Worm (Caenorhabditis elegans): ENCODE data around the gene rog-1.

rog-1 gene

ce11 chrII:1324017-1324416 lies 50.8 kb downstream of the rog-1 start:
- TF ChIP-seq nhr-90 (tag; optimal IDR thresholded peaks at IDR 0.05) (no peak), lin-35 (GFP tag; optimal IDR thresholded peaks at IDR 0.05) (peak in 1 of 3 experiments; percentile 13)

ce11 chrII:1323190-1323651 lies 51.6 kb downstream of the rog-1 start:
- TF ChIP-seq zfh-2 (GFP tag; conservative IDR thresholded peaks at IDR 0.05) = peak; percentile 98
- no peak for TF ChIP-seq gei-17 (GFP tag; optimal IDR thresholded peaks at IDR 0.05)
- TF ChIP-seq ztf-25 (GFP tag; IDR thresholded peaks at IDR 0.05) = no peak
- peak; percentile 64 for TF ChIP-seq T26A5.8 (tag; optimal IDR thresholded peaks at IDR 0.05)
- TF ChIP-seq snpc-4 (GFP tag; optimal IDR thresholded peaks at IDR 0.05) = no peak
- TF ChIP-seq snpc-4 (tag; optimal IDR thresholded peaks at IDR 0.05) = peak in 2 of 4 experiments; percentile 20 to 46
- no peak for TF ChIP-seq nhr-90 (tag; optimal IDR thresholded peaks at IDR 0.05)
- TF ChIP-seq ama-1 (optimal IDR thresholded peaks at IDR 0.05) = no peak
- TF ChIP-seq ama-1 (GFP tag; optimal IDR thresholded peaks at IDR 0.05) = peak in 1 of 2 experiments; percentile 1
- no peak for TF ChIP-seq let-607 (tag; optimal IDR thresholded peaks at IDR 0.05)
- no peak for TF ChIP-seq Y79H2A.3 (GFP tag; conservative IDR thresholded peaks at IDR 0.05)
- TF ChIP-seq B0019.2 (GFP tag; conservative IDR thresholded peaks at IDR 0.05) = no peak
- TF ChIP-seq B0035.1 (tag; optimal IDR thresholded peaks at IDR 0.05) = no peak
- no peak for TF ChIP-seq lir-1 (GFP tag; conservative IDR thresholded peaks at IDR 0.05)
- peak; percentile 76 for TF ChIP-seq ekl-4 (GFP tag; IDR thresholded peaks at IDR 0.05)
- no peak for TF ChIP-seq let-526 (GFP tag; IDR thresholded peaks at IDR 0.05)
- peak; percentile 71 for TF ChIP-seq F52B5.7 (tag; optimal IDR thresholded peaks at IDR 0.05)
- TF ChIP-seq snpc-1.3 (tag; optimal IDR thresholded peaks at IDR 0.05; ENCODE audit: insufficient read depth) = peak; percentile 4
- 0 out of 2 replicates have a peak, but pooled peaks have one; percentile 27 for TF ChIP-seq rcor-1 (GFP tag; IDR thresholded peaks at IDR 0.05)
- TF ChIP-seq die-1 (tag; optimal IDR thresholded peaks at IDR 0.05) = no peak
- TF ChIP-seq hsf-1 (GFP tag; IDR thresholded peaks at IDR 0.05) = 0 out of 2 replicates have a peak, but pooled peaks have one; percentile 68
- TF ChIP-seq F23B12.7 (tag; optimal IDR thresholded peaks at IDR 0.05; ENCODE audit: insufficient read depth) = no peak
- TF ChIP-seq cebp-1 (GFP tag; IDR thresholded peaks at IDR 0.05) = no peak
- peak; percentile 74 for TF ChIP-seq cebp-1 (tag; optimal IDR thresholded peaks at IDR 0.05)
- peak; percentile 43 for TF ChIP-seq chd-7 (tag; optimal IDR thresholded peaks at IDR 0.05)
- peak; percentile 61 for TF ChIP-seq ceh-79 (tag; optimal IDR thresholded peaks at IDR 0.05)
- TF ChIP-seq B0336.3 (GFP tag; IDR thresholded peaks at IDR 0.05) = peak; percentile 95
- TF ChIP-seq repo-1 (tag; optimal IDR thresholded peaks at IDR 0.05) = peak; percentile 40
- TF ChIP-seq snpc-3.4 (tag; optimal IDR thresholded peaks at IDR 0.05) = peak; percentile 2
- TF ChIP-seq nfya-1 (tag; optimal IDR thresholded peaks at IDR 0.05; ENCODE audit: borderline replicate concordance, insufficient read depth) = no peak
- TF ChIP-seq attf-5 (GFP tag; optimal IDR thresholded peaks at IDR 0.05) = peak; percentile 83
- no peak for TF ChIP-seq F55B11.4 (tag; optimal IDR thresholded peaks at IDR 0.05; ENCODE audit: borderline replicate concordance, insufficient read depth)
- TF ChIP-seq cebp-2 (GFP tag; IDR thresholded peaks at IDR 0.05) = no peak
- TF ChIP-seq xnd-1 (tag; optimal IDR thresholded peaks at IDR 0.05) = peak; percentile 40
- no peak for TF ChIP-seq dpl-1 (GFP tag; optimal IDR thresholded peaks at IDR 0.05)
- peak; percentile 34 for TF ChIP-seq atf-7 (tag; optimal IDR thresholded peaks at IDR 0.05)
- peak; percentile 40 for TF ChIP-seq lin-40 (tag; optimal IDR thresholded peaks at IDR 0.05)
- TF ChIP-seq nfya-2 (GFP tag; IDR thresholded peaks at IDR 0.05) = no peak
- no peak for TF ChIP-seq ceh-40 (GFP tag; IDR thresholded peaks at IDR 0.05)
- no peak for TF ChIP-seq F37B4.10 (GFP tag; IDR thresholded peaks at IDR 0.05)
- TF ChIP-seq lsl-1 (GFP tag; optimal IDR thresholded peaks at IDR 0.05) = no peak
- TF ChIP-seq K12H6.12 (tag; optimal IDR thresholded peaks at IDR 0.05) = peak; percentile 56
- TF ChIP-seq F10E7.11 (tag; optimal IDR thresholded peaks at IDR 0.05) = peak; percentile 78
- no peak for TF ChIP-seq ztf-18 (tag; optimal IDR thresholded peaks at IDR 0.05)
- peak; percentile 62 for TF ChIP-seq unc-130 (GFP tag; optimal IDR thresholded peaks at IDR 0.05)
- peak; percentile 43 for TF ChIP-seq nhr-27 (tag; optimal IDR thresholded peaks at IDR 0.05)
